Worm (Caenorhabditis elegans): ENCODE measurements around the gene num-1.

num-1 gene

DNA sequence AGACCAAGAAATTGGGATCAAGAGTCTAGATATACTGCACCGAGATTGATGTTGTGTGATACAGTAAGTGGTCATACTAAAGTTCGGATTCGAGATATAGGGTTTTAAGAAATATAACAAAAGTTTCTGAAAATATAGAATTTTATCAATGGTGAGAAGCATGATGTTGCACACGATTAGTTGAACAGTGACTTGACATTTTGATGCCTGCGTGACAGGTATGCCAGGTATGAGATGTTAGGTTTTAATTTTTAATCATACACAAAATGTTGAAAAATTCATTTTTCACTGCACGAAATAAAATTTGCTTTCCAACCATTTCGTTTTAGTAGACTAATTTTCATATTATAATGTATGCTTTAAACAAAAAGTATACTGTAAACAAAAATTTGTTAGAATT, 798 bp downstream of the num-1 start:
- TF ChIP-seq ztf-6 (GFP tag; IDR thresholded peaks at IDR 0.05), result no peak
- peak; percentile 70 to 89 for TF ChIP-seq let-607 (tag; optimal IDR thresholded peaks at IDR 0.05)
- TF ChIP-seq cebp-1 (GFP tag; IDR thresholded peaks at IDR 0.05), result no peak
- no peak for TF ChIP-seq cebp-1 (tag; optimal IDR thresholded peaks at IDR 0.05)
- peak; percentile 29 for TF ChIP-seq nhr-80 (tag; optimal IDR thresholded peaks at IDR 0.05)
- TF ChIP-seq madf-8 (GFP tag; conservative IDR thresholded peaks at IDR 0.05), result no peak
- TF ChIP-seq snpc-1.3 (tag; optimal IDR thresholded peaks at IDR 0.05; ENCODE audit: insufficient read depth), result no peak

DNA sequence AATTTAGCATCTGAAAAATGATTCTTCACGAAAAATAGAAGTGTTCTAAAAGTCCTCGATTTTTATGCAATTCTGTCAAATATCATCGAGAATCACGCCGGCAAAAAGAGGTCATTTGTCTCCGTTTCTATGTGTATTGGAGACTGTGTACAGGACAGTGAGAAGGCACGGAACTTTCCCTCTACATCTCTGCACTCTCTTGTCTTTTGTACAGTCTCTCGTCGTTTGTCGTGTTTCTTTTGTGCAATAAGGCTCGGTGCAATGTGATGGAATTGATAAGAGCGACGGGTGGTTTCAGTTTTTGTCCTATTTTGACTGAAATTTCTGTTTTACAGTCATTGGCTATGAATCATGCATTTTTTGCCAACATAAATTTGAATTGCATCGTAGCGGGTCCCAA, 2.3 kb downstream of the num-1 start:
- no peak for TF ChIP-seq sptf-2 (GFP tag; optimal IDR thresholded peaks at IDR 0.05)
- peak; percentile 57 for TF ChIP-seq attf-5 (GFP tag; optimal IDR thresholded peaks at IDR 0.05)
- TF ChIP-seq dox-1 (GFP tag; IDR thresholded peaks at IDR 0.05), result peak; percentile 78
- peak; percentile 7 for TF ChIP-seq ets-4 (GFP tag; optimal IDR thresholded peaks at IDR 0.05)
- no peak for TF ChIP-seq T26A5.8 (tag; optimal IDR thresholded peaks at IDR 0.05)
- no peak for TF ChIP-seq cebp-1 (GFP tag; IDR thresholded peaks at IDR 0.05)
- peak; percentile 46 for TF ChIP-seq cebp-1 (tag; optimal IDR thresholded peaks at IDR 0.05)
- no peak for TF ChIP-seq snpc-4 (GFP tag; optimal IDR thresholded peaks at IDR 0.05)
- peak in 1 of 4 experiments; percentile 13 for TF ChIP-seq snpc-4 (tag; optimal IDR thresholded peaks at IDR 0.05)
- no peak for TF ChIP-seq ztf-22 (GFP tag; optimal IDR thresholded peaks at IDR 0.05)
- TF ChIP-seq pha-4 (tag; optimal IDR thresholded peaks at IDR 0.05), result peak; percentile 2
- TF ChIP-seq bed-2 (GFP tag; IDR thresholded peaks at IDR 0.05), result no peak
- TF ChIP-seq nhr-80 (tag; optimal IDR thresholded peaks at IDR 0.05), result peak; percentile 97
- TF ChIP-seq hmg-1.2 (GFP tag; IDR thresholded peaks at IDR 0.05), result peak; percentile 84
- peak; percentile 17 for TF ChIP-seq ZK185.1 (tag; optimal IDR thresholded peaks at IDR 0.05; ENCODE audit: poor library complexity, severe bottlenecking)

DNA sequence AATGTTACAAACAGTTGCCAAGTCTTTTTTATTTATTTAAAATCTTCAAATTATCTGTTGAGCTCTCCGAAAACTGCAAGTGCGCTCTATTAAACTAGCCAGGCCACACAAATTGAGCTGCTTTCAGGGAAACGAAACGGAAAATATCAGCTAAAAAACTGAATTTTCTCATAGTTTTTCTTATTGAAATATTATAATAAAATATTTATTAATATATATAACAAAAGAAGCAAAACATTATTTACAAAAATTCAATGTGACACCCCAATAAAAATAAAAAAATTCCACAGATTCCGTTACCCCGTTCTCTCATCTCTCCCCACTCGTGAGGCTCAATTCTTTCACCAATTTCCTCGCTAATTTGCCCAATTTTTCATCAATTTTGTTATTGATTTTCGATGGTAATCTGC, 2.9 kb downstream of the num-1 start:
- TF ChIP-seq mcd-1 (GFP tag; IDR thresholded peaks at IDR 0.05) (peak; percentile 51; the same call in 1 of the 2 replicates), Y56A3A.18 (GFP tag; IDR thresholded peaks at IDR 0.05) (no peak), K12H6.12 (tag; optimal IDR thresholded peaks at IDR 0.05) (no peak), ceh-58 (GFP tag; IDR thresholded peaks at IDR 0.05) (no peak), ceh-100 (GFP tag; IDR thresholded peaks at IDR 0.05) (peak; percentile 84)

DNA sequence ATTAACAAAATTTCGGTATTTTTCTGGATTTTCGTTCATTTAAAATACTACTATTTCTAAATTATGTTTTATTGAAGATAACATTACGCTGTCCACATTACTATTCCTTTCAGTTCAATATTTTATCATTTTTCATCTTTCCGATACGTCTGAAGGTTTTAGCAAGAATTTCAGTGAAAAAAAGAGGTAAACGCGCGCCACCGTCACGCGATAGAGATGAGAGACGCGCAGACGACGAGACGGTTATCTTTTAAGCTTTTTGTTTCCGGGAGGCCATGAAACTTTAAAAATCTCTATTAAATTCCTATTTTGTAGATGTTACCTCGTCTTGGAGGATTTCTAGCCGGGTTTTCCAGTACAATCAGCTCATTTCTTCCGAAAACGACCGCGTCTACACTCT, 8.2 kb downstream of the num-1 start, which contains the start of gene mrps-12:
Gene mrps-12, plus strand, starts transcription at position 316 of the 400 bp plus-strand sequence.
- TF ChIP-seq ztf-25 (GFP tag; IDR thresholded peaks at IDR 0.05) (0 out of 2 replicates have a peak, but pooled peaks have one; percentile 19), aptf-3 (GFP tag; IDR thresholded peaks at IDR 0.05) (no peak), dpl-1 (GFP tag; optimal IDR thresholded peaks at IDR 0.05) (no peak), efl-1 (GFP tag; optimal IDR thresholded peaks at IDR 0.05) (no peak), ceh-27 (GFP tag; optimal IDR thresholded peaks at IDR 0.05) (no peak), repo-1 (tag; optimal IDR thresholded peaks at IDR 0.05) (no peak), tbp1 (GFP tag; optimal IDR thresholded peaks at IDR 0.05) (no peak), D2030.7 (GFP tag; IDR thresholded peaks at IDR 0.05) (0 out of 2 replicates have a peak, but pooled peaks have one; percentile 15), pbrm-1 (GFP tag; IDR thresholded peaks at IDR 0.05) (no peak), him-1 (tag; optimal IDR thresholded peaks at IDR 0.05) (no peak), rec-8 (tag; optimal IDR thresholded peaks at IDR 0.05) (no peak), snpc-3.4 (tag; optimal IDR thresholded peaks at IDR 0.05) (peak; percentile 23), snpc-1.3 (tag; optimal IDR thresholded peaks at IDR 0.05; ENCODE audit: insufficient read depth) (no peak), die-1 (tag; optimal IDR thresholded peaks at IDR 0.05) (no peak), Y95B8A.8 (GFP tag; IDR thresholded peaks at IDR 0.05) (no peak), ceh-100 (GFP tag; IDR thresholded peaks at IDR 0.05) (no peak), F52B5.7 (tag; optimal IDR thresholded peaks at IDR 0.05) (no peak), F57C9.4 (tag; optimal IDR thresholded peaks at IDR 0.05) (no peak), madf-6 (GFP tag; IDR thresholded peaks at IDR 0.05) (peak; percentile 31; the same call in 1 of the 2 replicates), ceh-79 (tag; optimal IDR thresholded peaks at IDR 0.05) (no peak), F22D6.2 (tag; optimal IDR thresholded peaks at IDR 0.05) (no peak), attf-6 (GFP tag; IDR thresholded peaks at IDR 0.05) (no peak), unc-62 (GFP tag; optimal IDR thresholded peaks at IDR 0.05) (no peak)
